Fruit fly (Drosophila melanogaster): ENCODE measurements around the gene CG15012.

DNA sequence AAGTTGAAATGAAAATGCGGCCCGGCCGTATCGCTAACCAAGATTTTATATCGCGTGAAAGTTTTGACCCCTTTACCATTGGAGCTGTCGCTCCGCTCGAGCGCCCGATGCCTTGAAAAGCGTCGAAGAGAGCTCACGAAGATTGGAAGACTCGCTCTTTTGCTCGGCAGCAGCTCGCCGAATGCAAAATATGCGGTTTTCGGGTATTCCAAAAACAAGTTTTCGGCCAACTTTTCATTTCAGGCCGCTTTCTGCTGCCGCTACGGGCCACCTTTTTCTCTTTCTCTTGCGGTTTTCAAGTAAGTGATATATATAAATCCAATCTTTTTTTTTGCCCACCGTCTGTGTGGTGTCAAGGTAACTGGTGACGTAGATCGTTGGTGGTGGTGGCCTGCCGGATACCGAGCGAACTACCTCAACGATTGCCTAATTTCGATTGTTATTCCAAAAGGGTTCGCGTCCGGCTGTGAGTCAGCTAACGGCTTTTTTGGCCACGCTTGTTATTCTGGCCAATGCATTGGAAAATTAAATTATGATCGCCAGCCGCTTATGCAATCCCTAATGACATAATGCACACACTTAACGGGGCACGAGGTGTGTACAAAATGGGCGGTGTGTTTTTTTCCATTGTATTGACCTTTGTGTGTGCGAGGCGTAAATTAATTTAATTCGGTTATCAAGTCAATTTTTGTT, 15.8 kb upstream of the CG15012 start, which contains the start of gene dyl:
- TF ChIP-seq CG8478 (optimal IDR thresholded peaks at IDR 0.05) (no peak), psq (optimal IDR thresholded peaks at IDR 0.05) (no peak), pan (optimal IDR thresholded peaks at IDR 0.05) (no peak), usp (GFP tag; optimal IDR thresholded peaks at IDR 0.05) (no peak), EcR (GFP tag; optimal IDR thresholded peaks at IDR 0.05) (no peak)

Data from whole organism.